Fruit fly (Drosophila melanogaster) whole organism, wandering third instar larva: ENCODE results near the gene CG10561.
A peak's percentile ranks its signal among the peaks of the same experiment; 100 is the strongest.

Experiments
- Abd-B ChIP-seq: fragments of >200 bp; optimal IDR thresholded peaks from 2 replicates; lab custom pipeline; 2017; ENCODE audit warnings: missing biosample characterization, missing genetic modification characterization
- CG9705 ChIP-seq: fragments of 200-800 bp; sonication (Bioruptor generic); optimal IDR thresholded peaks from 2 replicates; lab custom pipeline; 2018; ENCODE audit warnings: missing biosample characterization, mild to moderate bottlenecking, missing genetic modification characterization
- Dif ChIP-seq: fragments of 200-275, 200-300 bp; sonication (Bioruptor generic); optimal IDR thresholded peaks from 2 replicates; lab custom pipeline; 2018; ENCODE audit warnings: missing biosample characterization, missing genetic modification characterization; ENCODE audit not compliant: partially characterized antibody
- GATAd ChIP-seq: sonication (Bioruptor generic); optimal IDR thresholded peaks from 2 replicates; lab custom pipeline; 2016; ENCODE audit warnings: missing biosample characterization, missing genetic modification characterization
- HLH106 ChIP-seq: fragments of 200-800 bp; optimal IDR thresholded peaks from 3 replicates; lab custom pipeline; 2019; ENCODE audit warnings: missing biosample characterization, mild to moderate bottlenecking, missing genetic modification characterization, moderate library complexity
- Hnf4 ChIP-seq: fragments of 200-800 bp; sonication (Bioruptor generic); optimal IDR thresholded peaks from 2 replicates; lab custom pipeline; 2016; ENCODE audit warnings: missing biosample characterization, mild to moderate bottlenecking, missing genetic modification characterization
- Hr78 ChIP-seq: fragments of >200 bp; optimal IDR thresholded peaks from 2 replicates; lab custom pipeline; 2017; ENCODE audit warnings: missing biosample characterization, missing genetic modification characterization
- Hr83 ChIP-seq: fragments of 200-300 bp; sonication (Bioruptor generic); optimal IDR thresholded peaks from 2 replicates; lab custom pipeline; 2016; ENCODE audit warnings: missing biosample characterization, mild to moderate bottlenecking, missing genetic modification characterization, moderate library complexity; ENCODE audit not compliant: poor library complexity, severe bottlenecking
- Jra ChIP-seq: sonication (Bioruptor generic); optimal IDR thresholded peaks from 2 replicates; lab custom pipeline; 2016; ENCODE audit warnings: missing biosample characterization, missing genetic modification characterization
- N ChIP-seq: fragments of >200 bp; optimal IDR thresholded peaks from 2 replicates; lab custom pipeline; 2018; ENCODE audit warnings: missing biosample characterization, missing external identifiers, missing genetic modification characterization
- OdsH ChIP-seq: fragments of 200-800 bp; sonication (Bioruptor generic); optimal IDR thresholded peaks from 2 replicates; lab custom pipeline; 2016; ENCODE audit warnings: missing biosample characterization, mild to moderate bottlenecking, missing genetic modification characterization
- Rel ChIP-seq, 2 experiments: fragments of 200-800 bp; sonication (Bioruptor generic) in 1 of 2; optimal IDR thresholded peaks; 2 replicates in 1 of 2; 3 replicates in 1 of 2; lab custom pipeline; 2016 to 2019; ENCODE audit warnings: mild to moderate bottlenecking in 2 of 2, missing biosample characterization in 2 of 2, missing genetic modification characterization in 2 of 2, moderate library complexity in 1 of 2
- Vsx2 ChIP-seq: fragments of 200-300, 225-300 bp; sonication (Bioruptor generic); optimal IDR thresholded peaks from 2 replicates; lab custom pipeline; 2018; ENCODE audit warnings: missing biosample characterization, missing genetic modification characterization; ENCODE audit not compliant: partially characterized antibody
- br ChIP-seq: fragments of 200-800 bp; sonication (Bioruptor generic); optimal IDR thresholded peaks from 2 replicates; lab custom pipeline; 2016; ENCODE audit warnings: missing biosample characterization, missing genetic modification characterization
- dl ChIP-seq, 2 experiments: fragments of 175-275, 200-275 bp in 1 of 2; fragments of 200-275 bp in 1 of 2; sonication (Bioruptor generic); optimal IDR thresholded peaks; lab custom pipeline; 2018; ENCODE audit warnings: mild to moderate bottlenecking in 2 of 2, missing biosample characterization in 2 of 2, missing genetic modification characterization in 2 of 2, moderate library complexity in 2 of 2; ENCODE audit not compliant: partially characterized antibody in 2 of 2, insufficient read depth in 1 of 2
- dmrt93B ChIP-seq: fragments of 200-800 bp; sonication (Bioruptor generic); optimal IDR thresholded peaks from 2 replicates; lab custom pipeline; 2018; ENCODE audit warnings: missing biosample characterization, mild to moderate bottlenecking, missing genetic modification characterization
- ey ChIP-seq: fragments of 200-800 bp; sonication (Bioruptor generic); optimal IDR thresholded peaks from 2 replicates; lab custom pipeline; 2016; ENCODE audit warnings: missing biosample characterization, missing genetic modification characterization
- foxo ChIP-seq, 2 experiments: fragments of 200-800 bp; sonication (Bioruptor generic); optimal IDR thresholded peaks; 2 replicates in 1 of 2; 3 replicates in 1 of 2; lab custom pipeline; 2016 to 2017; ENCODE audit warnings: missing biosample characterization in 2 of 2, missing genetic modification characterization in 2 of 2
- fru ChIP-seq: fragments of 200-800 bp; sonication (Bioruptor generic); optimal IDR thresholded peaks from 3 replicates; lab custom pipeline; 2016; ENCODE audit warnings: missing biosample characterization, mild to moderate bottlenecking, missing genetic modification characterization
- h ChIP-seq: fragments of 200-800 bp; sonication (Bioruptor generic); optimal IDR thresholded peaks from 3 replicates; lab custom pipeline; 2016; ENCODE audit warnings: missing biosample characterization, mild to moderate bottlenecking, missing genetic modification characterization
- jim ChIP-seq: fragments of 175-275, 200-325 bp; sonication (Bioruptor generic); optimal IDR thresholded peaks from 2 replicates; lab custom pipeline; 2016; ENCODE audit warnings: missing biosample characterization, mild to moderate bottlenecking, missing genetic modification characterization
- lola ChIP-seq: fragments of >200 bp; optimal IDR thresholded peaks from 2 replicates; lab custom pipeline; 2017; ENCODE audit warnings: missing biosample characterization, missing genetic modification characterization
- pan ChIP-seq: fragments of >200 bp; optimal IDR thresholded peaks from 2 replicates; lab custom pipeline; 2017
- psq ChIP-seq: fragments of 200-800 bp; sonication (Bioruptor generic); optimal IDR thresholded peaks from 3 replicates; lab custom pipeline; 2017; ENCODE audit warnings: missing biosample characterization, mild to moderate bottlenecking, missing genetic modification characterization, moderate library complexity
- sage ChIP-seq: fragments of 200-800 bp; sonication (Bioruptor generic); optimal IDR thresholded peaks from 2 replicates; lab custom pipeline; 2016; ENCODE audit warnings: missing biosample characterization, mild to moderate bottlenecking, missing genetic modification characterization
- sv ChIP-seq: fragments of 200-800 bp; sonication (Bioruptor generic); optimal IDR thresholded peaks from 3 replicates; lab custom pipeline; 2016; ENCODE audit warnings: missing biosample characterization, missing genetic modification characterization
- usp ChIP-seq: fragments of >200 bp; optimal IDR thresholded peaks from 2 replicates; lab custom pipeline; 2017; ENCODE audit warnings: missing biosample characterization, missing genetic modification characterization
- woc ChIP-seq: sonication (Bioruptor generic); optimal IDR thresholded peaks from 2 replicates; lab custom pipeline; 2016; ENCODE audit warnings: missing biosample characterization, mild to moderate bottlenecking, missing genetic modification characterization

Gene CG10561

dm6 chr2L:19114183-19114776 is at the start of gene CG10561:
CG10561 (plus strand) TSS chr2L:19114401.
- TF ChIP-seq woc (GFP tag; lab: Kevin White, UChicago) (no peak), Rel (GFP tag; optimal IDR thresholded peaks at IDR 0.05; lab: Kevin White, UChicago) (no peak), Rel (tag; optimal IDR thresholded peaks at IDR 0.05; lab: Kevin White, UChicago) (peak; percentile 18), dl (GFP tag; optimal IDR thresholded peaks at IDR 0.05; lab: Kevin White, UChicago; ENCODE audit: insufficient read depth in 1 of 2, partially characterized antibody in 2 of 2) (no peak), dmrt93B (GFP tag; lab: Kevin White, UChicago) (no peak)

dm6 chr2L:19064706-19065105 is 49.5 kb upstream of the CG10561 start, which contains the start of gene CG17343:
CG17343 (plus strand) TSS chr2L:19064929.
- TF ChIP-seq Jra (GFP tag; lab: Kevin White, UChicago) (no peak), Rel (GFP tag; optimal IDR thresholded peaks at IDR 0.05; lab: Kevin White, UChicago) (no peak), Rel (tag; optimal IDR thresholded peaks at IDR 0.05; lab: Kevin White, UChicago) (peak; percentile 90), lola (GFP tag; lab: Kevin White, UChicago) (no peak)

- no peak for TF ChIP-seq Dif (GFP tag; lab: Kevin White, UChicago)
- TF ChIP-seq dmrt93B (GFP tag; lab: Kevin White, UChicago): no peak
- no peak for TF ChIP-seq pan (lab: Kevin White, UChicago)
- no peak for TF ChIP-seq Abd-B
- no peak for TF ChIP-seq Jra (GFP tag; lab: Kevin White, UChicago)
- TF ChIP-seq Vsx2 (GFP tag; lab: Kevin White, UChicago): no peak
- no peak for TF ChIP-seq Hr83
- no peak for TF ChIP-seq Rel (GFP tag; optimal IDR thresholded peaks at IDR 0.05; lab: Kevin White, UChicago)
- no peak for TF ChIP-seq Rel (tag; optimal IDR thresholded peaks at IDR 0.05; lab: Kevin White, UChicago)
- TF ChIP-seq br (GFP tag; lab: Kevin White, UChicago): no peak
- TF ChIP-seq N (GFP tag; lab: Kevin White, UChicago): no peak
- TF ChIP-seq usp (GFP tag; lab: Kevin White, UChicago): no peak
- no peak for TF ChIP-seq fru (GFP tag; lab: Kevin White, UChicago)
- no peak for TF ChIP-seq lola (GFP tag; lab: Kevin White, UChicago)
- TF ChIP-seq, all 38 proteins: peak for 0
Observed at dm6 chr2L:19068393-19068792, 45.8 kb upstream of the CG10561 start.

dm6 chr2L:19069548-19070145 is 44.6 kb upstream of the CG10561 start, which contains the start of gene CG10702:
CG10702 (minus strand) TSS chr2L:19069851.
- TF ChIP-seq jim: no peak
- TF ChIP-seq woc (GFP tag; lab: Kevin White, UChicago): peak; percentile 45

dm6 chr2L:19071713-19072112 is 42.5 kb upstream of the CG10561 start:
- TF ChIP-seq Hnf4 (GFP tag; lab: Kevin White, UChicago): no peak
- peak; percentile 12 for TF ChIP-seq OdsH (GFP tag; lab: Kevin White, UChicago)
- no peak for TF ChIP-seq CG9705 (GFP tag; lab: Kevin White, UChicago)
- TF ChIP-seq foxo (GFP tag; optimal IDR thresholded peaks at IDR 0.05; lab: Kevin White, UChicago): peak in 1 of 2 experiments; percentile 39
- no peak for TF ChIP-seq Abd-B
- peak; percentile 29 for TF ChIP-seq br (GFP tag; lab: Kevin White, UChicago)
- no peak for TF ChIP-seq Dif (GFP tag; lab: Kevin White, UChicago)
- TF ChIP-seq Jra (GFP tag; lab: Kevin White, UChicago): no peak
- TF ChIP-seq Hr78 (GFP tag; lab: Kevin White, UChicago): no peak
- peak; percentile 62 for TF ChIP-seq HLH106 (tag; lab: Kevin White, UChicago)
- TF ChIP-seq GATAd (GFP tag; lab: Kevin White, UChicago): no peak
- TF ChIP-seq fru (GFP tag; lab: Kevin White, UChicago): peak; percentile 31
- peak; percentile 42 for TF ChIP-seq h (GFP tag; lab: Kevin White, UChicago)
- TF ChIP-seq sv (GFP tag; lab: Kevin White, UChicago): no peak
- no peak for TF ChIP-seq sage (GFP tag; lab: Kevin White, UChicago)
- peak; percentile 73 for TF ChIP-seq woc (GFP tag; lab: Kevin White, UChicago)
- no peak for TF ChIP-seq pan (lab: Kevin White, UChicago)
- no peak for TF ChIP-seq psq (GFP tag; lab: Kevin White, UChicago)
- TF ChIP-seq ey: peak; percentile 29
- TF ChIP-seq dmrt93B (GFP tag; lab: Kevin White, UChicago): peak; percentile 14
